Worm (Caenorhabditis elegans): ENCODE results near the gene rbm-26.

- TF ChIP-seq flt-1 (GFP tag; IDR thresholded peaks at IDR 0.05) (no peak), T22C8.4 (GFP tag; IDR thresholded peaks at IDR 0.05) (no peak), ztf-29 (GFP tag; IDR thresholded peaks at IDR 0.05) (no peak), ztf-23 (GFP tag; IDR thresholded peaks at IDR 0.05) (no peak), med-1 (GFP tag; optimal IDR thresholded peaks at IDR 0.05; ENCODE audit: insufficient read depth) (no peak), cog-1 (tag; optimal IDR thresholded peaks at IDR 0.05) (no peak), tab-1 (GFP tag; IDR thresholded peaks at IDR 0.05) (no peak), ref-1 (GFP tag; conservative IDR thresholded peaks at IDR 0.05) (no peak)
Measured at ce11 chrIII:5750503-5750902, 39.2 kb downstream of the rbm-26 start.
